Worm (Caenorhabditis elegans): Measurements from ENCODE around the gene gnrr-5.

ce11 chrV:4502624-4503023, 48.1 kb upstream of the gnrr-5 start:
- TF ChIP-seq aly-2 (tag; optimal IDR thresholded peaks at IDR 0.05) (no peak), ZK546.5 (tag; optimal IDR thresholded peaks at IDR 0.05) (no peak), snpc-4 (tag; optimal IDR thresholded peaks at IDR 0.05) (no peak), zag-1 (tag; optimal IDR thresholded peaks at IDR 0.05) (no peak)
